Worm (Caenorhabditis elegans): ENCODE results near the gene Y43F8B.10.

DNA sequence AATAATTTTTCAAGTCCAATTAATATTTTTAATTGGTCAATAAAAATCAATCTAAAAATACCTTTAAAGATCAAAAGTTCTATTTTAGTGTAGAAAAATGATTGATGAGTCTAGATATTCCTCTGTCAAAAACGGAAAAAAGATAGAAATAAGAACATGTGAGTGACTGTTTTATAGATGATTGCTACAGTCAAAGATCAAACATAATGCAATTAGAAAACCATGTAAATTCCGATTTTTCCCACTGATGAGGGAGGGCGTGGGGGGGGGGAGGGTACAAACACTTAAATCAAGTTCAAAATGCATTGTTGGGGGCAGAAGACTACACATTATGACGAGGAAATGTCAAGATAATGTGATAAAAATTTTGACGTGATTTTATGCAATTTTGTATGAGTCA lies 51.9 kb downstream of the Y43F8B.10 start:
- TF ChIP-seq aly-2 (tag; optimal IDR thresholded peaks at IDR 0.05) = no peak
- TF ChIP-seq ceh-82 (tag; optimal IDR thresholded peaks at IDR 0.05) = no peak
- TF ChIP-seq unc-130 (GFP tag; optimal IDR thresholded peaks at IDR 0.05) = no peak
- TF ChIP-seq aha-1 (tag) = no peak
- no peak for TF ChIP-seq lin-13 (GFP tag; optimal IDR thresholded peaks at IDR 0.05)
- TF ChIP-seq nhr-28 (tag; optimal IDR thresholded peaks at IDR 0.05) = no peak
- TF ChIP-seq nhr-11 (tag; optimal IDR thresholded peaks at IDR 0.05) = no peak
- TF ChIP-seq attf-4 (tag; optimal IDR thresholded peaks at IDR 0.05) = no peak
- no peak for TF ChIP-seq gei-8 (GFP tag; optimal IDR thresholded peaks at IDR 0.05)
- TF ChIP-seq R02D3.7 (tag; optimal IDR thresholded peaks at IDR 0.05) = no peak
- TF ChIP-seq mep-1 (tag; optimal IDR thresholded peaks at IDR 0.05) = no peak

All from whole organism, L4 larva.